Worm (Caenorhabditis elegans): Measurements from ENCODE around the gene sri-45.

DNA sequence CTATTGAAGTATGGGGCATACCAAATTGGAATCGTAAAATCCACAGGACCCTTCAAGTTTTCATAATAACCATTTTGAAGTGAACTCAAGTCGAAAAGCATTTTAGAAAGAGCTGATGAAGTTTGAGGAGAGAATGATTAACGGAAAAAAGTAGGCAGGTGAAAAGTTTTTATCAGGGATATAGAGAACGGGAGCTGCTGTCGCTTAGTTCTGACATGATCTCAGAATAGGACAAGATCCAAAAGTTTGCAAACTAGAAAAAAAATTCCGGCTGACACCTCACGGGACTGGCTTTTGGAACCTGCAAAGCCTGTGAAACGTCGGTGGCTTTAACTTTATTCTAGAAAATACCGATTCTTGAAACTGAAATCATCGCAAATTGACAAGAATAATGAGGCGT is 9.4 kb upstream of the sri-45 start, which contains the start of gene sri-46:
- TF ChIP-seq R02D3.7 (tag; optimal IDR thresholded peaks at IDR 0.05) = no peak
- no peak for TF ChIP-seq fkh-10 (GFP tag; optimal IDR thresholded peaks at IDR 0.05)
- no peak for TF ChIP-seq ztf-11 (tag; optimal IDR thresholded peaks at IDR 0.05)
- no peak for TF ChIP-seq gei-8 (GFP tag; optimal IDR thresholded peaks at IDR 0.05)
